Worm (Caenorhabditis elegans) whole organism, early embryonic: Measurements from ENCODE around the gene rml-1.

Source experiments
- aly-1 ChIP-seq: sonication (generic microtip); optimal IDR thresholded peaks from 2 replicates; lab custom pipeline; 2016; ENCODE audit warnings: missing genetic modification characterization, missing compliant biosample characterization
- ama-1 ChIP-seq: fragments of 150-350 bp; optimal IDR thresholded peaks from 2 replicates; lab custom pipeline; 2014
- ceh-13 ChIP-seq: fragments of 200-800 bp; sonication (Bioruptor generic); optimal IDR thresholded peaks from 2 replicates; lab custom pipeline; 2018; ENCODE audit warnings: mild to moderate bottlenecking, missing genetic modification characterization, missing compliant biosample characterization
- flt-1 ChIP-seq: fragments of 200-800 bp; sonication (Bioruptor generic); IDR thresholded peaks from 2 replicates; pipeline ENCODE4 v1.3.6; 2022; ENCODE audit warnings: missing genetic modification characterization, missing compliant biosample characterization
- hmbx-1 ChIP-seq: sonication (generic microtip); optimal IDR thresholded peaks from 2 replicates; lab custom pipeline; 2016; ENCODE audit warnings: mild to moderate bottlenecking, missing genetic modification characterization, missing compliant biosample characterization
- hmg-4 ChIP-seq: fragments of 200-800 bp; sonication (Bioruptor generic); optimal IDR thresholded peaks from 2 replicates; lab custom pipeline; 2018; ENCODE audit warnings: mild to moderate bottlenecking, missing genetic modification characterization, missing compliant biosample characterization
- hnd-1 ChIP-seq: sonication (generic microtip); optimal IDR thresholded peaks from 2 replicates; lab custom pipeline; 2016; ENCODE audit warnings: missing genetic modification characterization, missing compliant biosample characterization
- tbx-11 ChIP-seq: fragments of 200-800 bp; sonication (Bioruptor generic); IDR thresholded peaks from 2 replicates; pipeline ENCODE4 v1.3.6; 2022; ENCODE audit warnings: missing genetic modification characterization, missing compliant biosample characterization
- tbx-37 ChIP-seq: fragments of 200-800 bp; sonication (Bioruptor generic); conservative IDR thresholded peaks from 2 replicates; pipeline ENCODE4 v1.3.6; 2022; ENCODE audit warnings: missing genetic modification reagents, missing genetic modification characterization, missing compliant biosample characterization

ce11 chrIII:13720190-13720741 is 47.6 kb downstream of the rml-1 start:
- no peak for TF ChIP-seq flt-1 (GFP tag; lab: Robert Waterston, UW)
- no peak for TF ChIP-seq hnd-1
- no peak for TF ChIP-seq ceh-13 (GFP tag; lab: Kevin White, UChicago)
- no peak for TF ChIP-seq tbx-37
- TF ChIP-seq hmg-4 (GFP tag; lab: Kevin White, UChicago) = peak; percentile 81
- no peak for TF ChIP-seq ama-1
- TF ChIP-seq tbx-11 (GFP tag; lab: Robert Waterston, UW) = no peak
- TF ChIP-seq aly-1 (tag; lab: Kevin White, UChicago) = peak; percentile 63
- no peak for TF ChIP-seq hmbx-1 (tag; lab: Kevin White, UChicago)
